Worm (Caenorhabditis elegans) whole organism, mixed stage, embryonic: Measurements from ENCODE around the gene lido-2.

Experiments
- bed-3 ChIP-seq: fragments of 200-800 bp; sonication (Bioruptor generic); optimal IDR thresholded peaks from 3 replicates; lab custom pipeline; 2018; ENCODE audit warnings: mild to moderate bottlenecking, missing genetic modification characterization, moderate library complexity, missing compliant biosample characterization
- blmp-1 ChIP-seq: fragments of 150-350 bp; optimal IDR thresholded peaks from 2 replicates; lab custom pipeline; 2014; ENCODE audit warnings: missing biosample characterization, missing genetic modification characterization
- ceh-39 ChIP-seq: fragments of 150-350 bp; optimal IDR thresholded peaks from 2 replicates; lab custom pipeline; 2014; ENCODE audit warnings: missing biosample characterization, missing genetic modification characterization
- ceh-43 ChIP-seq: fragments of 200-800 bp; sonication (Bioruptor generic); optimal IDR thresholded peaks from 2 replicates; lab custom pipeline; 2018; ENCODE audit warnings: mild to moderate bottlenecking, missing genetic modification characterization, moderate library complexity, missing compliant biosample characterization
- ceh-83 ChIP-seq: fragments of 200-800 bp; sonication (Bioruptor generic); optimal IDR thresholded peaks from 2 replicates; lab custom pipeline; 2018; ENCODE audit warnings: mild to moderate bottlenecking, missing genetic modification characterization, missing compliant biosample characterization
- ces-1 ChIP-seq: fragments of 150-350 bp; optimal IDR thresholded peaks from 2 replicates; lab custom pipeline; 2014; ENCODE audit warnings: missing biosample characterization, missing genetic modification reagents, missing genetic modification characterization
- cnd-1 ChIP-seq: fragments of 200-800 bp; sonication (Bioruptor generic); optimal IDR thresholded peaks from 2 replicates; lab custom pipeline; 2018; ENCODE audit warnings: mild to moderate bottlenecking, missing genetic modification characterization, missing compliant biosample characterization
- drap-1 ChIP-seq: fragments of 200-800 bp; sonication (Bioruptor generic); optimal IDR thresholded peaks from 3 replicates; lab custom pipeline; 2018; ENCODE audit warnings: mild to moderate bottlenecking, missing genetic modification characterization, missing compliant biosample characterization
- elt-1 ChIP-seq: sonication (generic microtip); optimal IDR thresholded peaks from 2 replicates; lab custom pipeline; 2017; ENCODE audit warnings: missing genetic modification characterization, mild to moderate bottlenecking, missing compliant biosample characterization, antibody characterized with exemption, moderate library complexity, borderline replicate concordance; ENCODE audit not compliant: insufficient read depth
- elt-3 ChIP-seq: fragments of 150-350 bp; optimal IDR thresholded peaks from 2 replicates; lab custom pipeline; 2014; ENCODE audit warnings: missing biosample characterization, missing genetic modification characterization
- flh-1 ChIP-seq: fragments of 200-800 bp; sonication (Bioruptor generic); optimal IDR thresholded peaks from 2 replicates; lab custom pipeline; 2018; ENCODE audit warnings: mild to moderate bottlenecking, missing genetic modification characterization, moderate library complexity, missing compliant biosample characterization
- ham-2 ChIP-seq: fragments of 200-800 bp; sonication (Bioruptor generic); optimal IDR thresholded peaks from 2 replicates; lab custom pipeline; 2018; ENCODE audit warnings: mild to moderate bottlenecking, missing genetic modification characterization, missing compliant biosample characterization
- hlh-1 ChIP-seq: fragments of 150-350 bp; optimal IDR thresholded peaks from 2 replicates; lab custom pipeline; 2014; ENCODE audit warnings: missing biosample characterization, missing genetic modification reagents, missing genetic modification characterization
- lin-13 ChIP-seq: fragments of 150-350 bp; optimal IDR thresholded peaks from 2 replicates; lab custom pipeline; 2014; ENCODE audit warnings: missing biosample characterization, missing genetic modification characterization
- lin-32 ChIP-seq: fragments of 200-800 bp; sonication (Bioruptor generic); optimal IDR thresholded peaks from 2 replicates; lab custom pipeline; 2018; ENCODE audit warnings: mild to moderate bottlenecking, missing genetic modification characterization, missing compliant biosample characterization
- lsy-2 ChIP-seq: fragments of 150-350 bp; optimal IDR thresholded peaks from 2 replicates; lab custom pipeline; 2014; ENCODE audit warnings: missing biosample characterization, missing genetic modification characterization
- mab-5 ChIP-seq: fragments of 150-350 bp; optimal IDR thresholded peaks from 2 replicates; lab custom pipeline; 2014; ENCODE audit warnings: missing biosample characterization, missing genetic modification characterization
- mep-1 ChIP-seq: fragments of 150-350 bp; optimal IDR thresholded peaks from 2 replicates; lab custom pipeline; 2017; ENCODE audit warnings: missing biosample characterization, missing genetic modification reagents, missing genetic modification characterization, inconsistent platforms
- nhr-12 ChIP-seq: fragments of 150-350 bp; optimal IDR thresholded peaks from 2 replicates; lab custom pipeline; 2014; ENCODE audit warnings: missing biosample characterization, missing genetic modification characterization
- nhr-2 ChIP-seq: fragments of 150-350 bp; optimal IDR thresholded peaks from 2 replicates; lab custom pipeline; 2014; ENCODE audit warnings: missing biosample characterization, missing genetic modification characterization
- nhr-237 ChIP-seq: fragments of 150-350 bp; optimal IDR thresholded peaks from 2 replicates; lab custom pipeline; 2014; ENCODE audit warnings: missing biosample characterization, missing genetic modification characterization
- nhr-28 ChIP-seq: fragments of 150-350 bp; optimal IDR thresholded peaks from 2 replicates; lab custom pipeline; 2014; ENCODE audit warnings: missing biosample characterization, missing genetic modification characterization
- nhr-76 ChIP-seq: sonication (generic microtip); optimal IDR thresholded peaks from 2 replicates; lab custom pipeline; 2017; ENCODE audit warnings: missing biosample characterization, missing genetic modification characterization
- pha-4 ChIP-seq: fragments of 150-350 bp; optimal IDR thresholded peaks from 2 replicates; lab custom pipeline; 2018; ENCODE audit warnings: missing biosample characterization, missing genetic modification reagents, missing genetic modification characterization
- sem-2 ChIP-seq: fragments of 200-800 bp; sonication (Bioruptor generic); optimal IDR thresholded peaks from 2 replicates; lab custom pipeline; 2018; ENCODE audit warnings: mild to moderate bottlenecking, missing genetic modification characterization, missing compliant biosample characterization
- snpc-4 ChIP-seq: fragments of 150-350 bp; optimal IDR thresholded peaks from 2 replicates; lab custom pipeline; 2014; ENCODE audit warnings: missing biosample characterization, missing genetic modification characterization
- sptf-1 ChIP-seq: sonication (generic microtip); optimal IDR thresholded peaks from 2 replicates; lab custom pipeline; 2017; ENCODE audit warnings: mild to moderate bottlenecking, missing genetic modification characterization, moderate library complexity, missing compliant biosample characterization
- tbx-8 ChIP-seq: fragments of 200-800 bp; sonication (Bioruptor generic); optimal IDR thresholded peaks from 2 replicates; lab custom pipeline; 2018; ENCODE audit warnings: mild to moderate bottlenecking, missing genetic modification characterization, moderate library complexity, missing compliant biosample characterization
- unc-120 ChIP-seq: sonication (generic microtip); optimal IDR thresholded peaks from 2 replicates; lab custom pipeline; 2017; ENCODE audit warnings: missing genetic modification characterization, missing compliant biosample characterization; ENCODE audit not compliant: poor library complexity, severe bottlenecking
- zip-8 ChIP-seq: fragments of 150-350 bp; optimal IDR thresholded peaks from 2 replicates; lab custom pipeline; 2014; ENCODE audit warnings: missing biosample characterization, missing genetic modification characterization
- ztf-11 ChIP-seq: fragments of 150-350 bp; optimal IDR thresholded peaks from 2 replicates; lab custom pipeline; 2014; ENCODE audit warnings: missing biosample characterization, missing genetic modification characterization

Gene lido-2

ce11 chrX:17093199-17093598 lies 7.4 kb downstream of the lido-2 start, which contains the start of gene C08A9.3:
C08A9.3 (minus strand) TSS chrX:17093299.
- TF ChIP-seq nhr-237, result no peak
- TF ChIP-seq ham-2, result no peak
- no peak for TF ChIP-seq zip-8 (tag; lab: Kevin White, UChicago)
- no peak for TF ChIP-seq tbx-8 (GFP tag; lab: Kevin White, UChicago)
- no peak for TF ChIP-seq cnd-1 (tag; lab: Kevin White, UChicago)
- no peak for TF ChIP-seq mab-5 (tag; lab: Kevin White, UChicago)

- no peak for TF ChIP-seq nhr-12 (tag; lab: Kevin White, UChicago)
- TF ChIP-seq nhr-76 (tag; lab: Kevin White, UChicago), result no peak
- TF ChIP-seq snpc-4, result no peak
These were observed 8.1 kb downstream of the lido-2 start, which contains the start of gene sod-3 for ce11 chrX:17092416-17092815. sod-3 (plus strand) TSS chrX:17092753.

ce11 chrX:17080635-17081376 lies 19.8 kb downstream of the lido-2 start, which contains the start of the genes irld-23 and C08A9.10:
irld-23 (minus strand) TSS chrX:17080685.
C08A9.10 (plus strand) TSS chrX:17081179.
- TF ChIP-seq drap-1 (GFP tag; lab: Kevin White, UChicago), result no peak
- TF ChIP-seq blmp-1, result no peak
- no peak for TF ChIP-seq ham-2
- no peak for TF ChIP-seq ceh-43 (GFP tag; lab: Kevin White, UChicago)
- TF ChIP-seq sem-2 (GFP tag; lab: Kevin White, UChicago), result no peak
- no peak for TF ChIP-seq unc-120 (tag; lab: Kevin White, UChicago)
- no peak for TF ChIP-seq mab-5 (tag; lab: Kevin White, UChicago)
- TF ChIP-seq lin-32 (GFP tag; lab: Kevin White, UChicago), result no peak
- TF ChIP-seq cnd-1 (tag; lab: Kevin White, UChicago), result no peak
- TF ChIP-seq lsy-2 (tag; lab: Kevin White, UChicago), result no peak
- TF ChIP-seq nhr-12 (tag; lab: Kevin White, UChicago), result no peak
- no peak for TF ChIP-seq pha-4 (tag; lab: Kevin White, UChicago)
- TF ChIP-seq ztf-11, result no peak
- no peak for TF ChIP-seq nhr-2 (tag; lab: Kevin White, UChicago)
- TF ChIP-seq ceh-83, result no peak
- no peak for TF ChIP-seq nhr-76 (tag; lab: Kevin White, UChicago)
- TF ChIP-seq elt-3 (tag; lab: Kevin White, UChicago), result no peak
- TF ChIP-seq nhr-28 (tag; lab: Kevin White, UChicago), result no peak
- TF ChIP-seq flh-1 (GFP tag; lab: Kevin White, UChicago), result no peak

ce11 chrX:17072088-17072487 lies 28.5 kb downstream of the lido-2 start, which contains the start of gene C30G4.4:
C30G4.4 (minus strand) TSS chrX:17072188.
- TF ChIP-seq mab-5 (tag; lab: Kevin White, UChicago) (no peak), bed-3 (GFP tag; lab: Kevin White, UChicago) (no peak), elt-1 (no peak), nhr-28 (tag; lab: Kevin White, UChicago) (no peak), pha-4 (tag; lab: Kevin White, UChicago) (no peak), blmp-1 (no peak), zip-8 (tag; lab: Kevin White, UChicago) (no peak), lin-32 (GFP tag; lab: Kevin White, UChicago) (no peak), flh-1 (GFP tag; lab: Kevin White, UChicago) (no peak), elt-3 (tag; lab: Kevin White, UChicago) (no peak), lsy-2 (tag; lab: Kevin White, UChicago) (no peak), mep-1 (tag; lab: Kevin White, UChicago) (no peak), ceh-39 (no peak), sem-2 (GFP tag; lab: Kevin White, UChicago) (no peak)

ce11 chrX:17070495-17070894 lies 30.1 kb downstream of the lido-2 start:
- TF ChIP-seq ceh-83 (no peak), lin-32 (GFP tag; lab: Kevin White, UChicago) (no peak), hlh-1 (peak; percentile 5)

- TF ChIP-seq ceh-39 (no peak), flh-1 (GFP tag; lab: Kevin White, UChicago) (no peak), zip-8 (tag; lab: Kevin White, UChicago) (no peak), sptf-1 (tag; lab: Kevin White, UChicago) (no peak), sem-2 (GFP tag; lab: Kevin White, UChicago) (no peak), drap-1 (GFP tag; lab: Kevin White, UChicago) (no peak), nhr-12 (tag; lab: Kevin White, UChicago) (no peak), ztf-11 (no peak), blmp-1 (no peak), ceh-83 (no peak), lin-13 (tag; lab: Kevin White, UChicago) (no peak), elt-1 (no peak), ces-1 (GFP tag; lab: Kevin White, UChicago) (no peak), nhr-28 (tag; lab: Kevin White, UChicago) (no peak)
These were observed 33.6 kb downstream of the lido-2 start for ce11 chrX:17066937-17067336.
